Worm (Caenorhabditis elegans) whole organism, L1 larva: ENCODE data around the gene T26G10.3.

ENCODE experiments used
- C04F5.9 ChIP-seq: sonication (generic microtip); optimal IDR thresholded peaks from 2 replicates; lab custom pipeline; 2016; ENCODE audit warnings: missing genetic modification characterization, missing compliant biosample characterization
- C34B4.2 ChIP-seq: sonication (generic microtip); optimal IDR thresholded peaks from 2 replicates; lab custom pipeline; 2017; ENCODE audit warnings: mild to moderate bottlenecking, missing genetic modification characterization, missing compliant biosample characterization
- aly-2 ChIP-seq: fragments of 150-350 bp; optimal IDR thresholded peaks from 2 replicates; lab custom pipeline; 2014; ENCODE audit warnings: missing biosample characterization, missing genetic modification characterization
- ceh-8 ChIP-seq: fragments of 200-800 bp; sonication (Bioruptor generic); optimal IDR thresholded peaks from 2 replicates; lab custom pipeline; 2018; ENCODE audit warnings: mild to moderate bottlenecking, missing genetic modification characterization, moderate library complexity, missing compliant biosample characterization
- ceh-90 ChIP-seq: sonication (generic microtip); optimal IDR thresholded peaks from 2 replicates; lab custom pipeline; 2016; ENCODE audit warnings: missing genetic modification characterization, missing compliant biosample characterization
- efl-1 ChIP-seq, 4 experiments: fragments of 150-350 bp; optimal IDR thresholded peaks in 3 of 4; peaks in 1 of 4; 1 replicate in 1 of 4; 2 replicates in 3 of 4; lab custom pipeline; 2014; ENCODE audit warnings: missing biosample characterization in 2 of 4, missing genetic modification characterization in 2 of 4, missing genetic modification reagents in 2 of 4
- egl-27 ChIP-seq, 2 experiments: fragments of 150-350 bp in 1 of 2; sonication (generic microtip); optimal IDR thresholded peaks; 3 replicates each; lab custom pipeline; 2017 to 2018; ENCODE audit warnings: missing biosample characterization in 2 of 2, missing genetic modification characterization in 2 of 2, missing genetic modification reagents in 2 of 2
- elt-2 ChIP-seq: sonication (generic microtip); optimal IDR thresholded peaks from 2 replicates; lab custom pipeline; 2016; ENCODE audit warnings: missing genetic modification characterization, mild to moderate bottlenecking, inconsistent platforms, missing compliant biosample characterization, missing genetic modification reagents
- elt-3 ChIP-seq, 6 experiments: fragments of 150-350 bp in 1 of 6; sonication (generic microtip); optimal IDR thresholded peaks; 2 replicates each; lab custom pipeline; 2017 to 2018; ENCODE audit warnings: missing biosample characterization in 6 of 6, missing genetic modification characterization in 6 of 6, inconsistent platforms in 1 of 6
- fkh-10 ChIP-seq: sonication (generic microtip); optimal IDR thresholded peaks from 2 replicates; lab custom pipeline; 2017; ENCODE audit warnings: missing biosample characterization, missing genetic modification reagents, missing genetic modification characterization
- fos-1 ChIP-seq: fragments of 150-350 bp; optimal IDR thresholded peaks from 2 replicates; lab custom pipeline; 2014; ENCODE audit warnings: missing biosample characterization, missing genetic modification characterization
- lin-14 ChIP-seq: fragments of 200-800 bp; sonication (Bioruptor generic); optimal IDR thresholded peaks from 2 replicates; lab custom pipeline; 2018; ENCODE audit warnings: mild to moderate bottlenecking, missing genetic modification characterization, moderate library complexity, missing compliant biosample characterization
- lin-35 ChIP-seq, 2 experiments: fragments of 150-350 bp; optimal IDR thresholded peaks; 2 replicates each; lab custom pipeline; 2014; ENCODE audit warnings: missing biosample characterization in 2 of 2, missing genetic modification characterization in 2 of 2, missing genetic modification reagents in 2 of 2
- mef-2 ChIP-seq: fragments of 150-350 bp; optimal IDR thresholded peaks from 2 replicates; lab custom pipeline; 2014; ENCODE audit warnings: missing biosample characterization, missing genetic modification characterization
- nhr-12 ChIP-seq: sonication (generic microtip); optimal IDR thresholded peaks from 2 replicates; lab custom pipeline; 2017; ENCODE audit warnings: missing biosample characterization, missing genetic modification characterization
- nhr-20 ChIP-seq: sonication (generic microtip); optimal IDR thresholded peaks from 2 replicates; lab custom pipeline; 2016; ENCODE audit warnings: mild to moderate bottlenecking, missing genetic modification characterization, missing compliant biosample characterization
- nhr-77 ChIP-seq: fragments of 150-350 bp; optimal IDR thresholded peaks from 2 replicates; lab custom pipeline; 2014; ENCODE audit warnings: missing biosample characterization, missing genetic modification characterization
- nhr-84 ChIP-seq: sonication (generic microtip); optimal IDR thresholded peaks from 2 replicates; lab custom pipeline; 2017; ENCODE audit warnings: missing biosample characterization, missing genetic modification characterization
- skn-1 ChIP-seq: fragments of 150-350 bp; optimal IDR thresholded peaks from 2 replicates; lab custom pipeline; 2014; ENCODE audit warnings: missing biosample characterization, missing genetic modification characterization
- snpc-4 ChIP-seq: fragments of 150-350 bp; optimal IDR thresholded peaks from 2 replicates; lab custom pipeline; 2014; ENCODE audit warnings: missing biosample characterization, missing genetic modification characterization
- sox-4 ChIP-seq: sonication (generic microtip); optimal IDR thresholded peaks from 2 replicates; lab custom pipeline; 2016; ENCODE audit warnings: missing genetic modification characterization, missing compliant biosample characterization
- tlp-1 ChIP-seq: fragments of 150-350 bp; optimal IDR thresholded peaks from 2 replicates; lab custom pipeline; 2014; ENCODE audit warnings: missing biosample characterization, missing genetic modification characterization
- unc-30 ChIP-seq: sonication (generic microtip); optimal IDR thresholded peaks from 2 replicates; lab custom pipeline; 2017; ENCODE audit warnings: missing biosample characterization, missing genetic modification characterization
- unc-86 ChIP-seq: sonication (generic microtip); optimal IDR thresholded peaks from 2 replicates; lab custom pipeline; 2016; ENCODE audit warnings: missing genetic modification characterization, missing compliant biosample characterization
- unc-98 ChIP-seq: fragments of 200-800 bp; sonication (Bioruptor generic); IDR thresholded peaks from 2 replicates; pipeline ENCODE4 v1.3.6; 2022; ENCODE audit warnings: missing genetic modification characterization, missing compliant biosample characterization
- vab-15 ChIP-seq: sonication (generic microtip); optimal IDR thresholded peaks from 2 replicates; lab custom pipeline; 2017; ENCODE audit warnings: missing genotype, mild to moderate bottlenecking, missing genetic modification characterization, missing compliant biosample characterization

T26G10.3 gene

DNA sequence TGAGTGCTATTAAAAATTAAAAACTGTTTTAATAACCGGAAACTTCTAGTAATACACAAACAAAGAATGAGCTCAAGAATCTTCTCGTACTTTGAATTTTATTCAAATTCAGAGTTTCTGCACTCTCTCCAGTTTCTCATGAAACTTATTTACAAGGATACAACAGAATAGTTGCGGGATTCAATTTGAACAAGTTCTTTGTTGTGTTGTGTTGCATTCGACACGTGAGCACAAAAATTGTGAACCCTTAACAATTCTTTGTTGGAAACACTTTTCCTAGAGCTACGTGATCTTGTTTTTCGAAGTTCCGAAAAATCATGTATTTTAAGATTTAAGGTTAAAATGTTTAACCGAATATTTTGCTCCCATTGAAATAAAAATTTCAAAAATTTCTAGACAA is 39.5 kb downstream of the T26G10.3 start:
- TF ChIP-seq unc-86 (no peak), tlp-1 (no peak), efl-1 (optimal IDR thresholded peaks at IDR 0.05; lab: Kevin White, UChicago) (no peak), efl-1 (GFP tag; optimal IDR thresholded peaks at IDR 0.05 in 1 of 2; lab: Kevin White, UChicago) (peak in 1 of 2 experiments; percentile 25), unc-30 (no peak), snpc-4 (tag; lab: Kevin White, UChicago) (no peak), sox-4 (no peak), fkh-10 (GFP tag; lab: Kevin White, UChicago) (peak; percentile 39), lin-14 (GFP tag; lab: Kevin White, UChicago) (peak; percentile 13), C04F5.9 (tag; lab: Kevin White, UChicago) (no peak), elt-3 (tag; optimal IDR thresholded peaks at IDR 0.05; lab: Kevin White, UChicago) (no peak)

DNA sequence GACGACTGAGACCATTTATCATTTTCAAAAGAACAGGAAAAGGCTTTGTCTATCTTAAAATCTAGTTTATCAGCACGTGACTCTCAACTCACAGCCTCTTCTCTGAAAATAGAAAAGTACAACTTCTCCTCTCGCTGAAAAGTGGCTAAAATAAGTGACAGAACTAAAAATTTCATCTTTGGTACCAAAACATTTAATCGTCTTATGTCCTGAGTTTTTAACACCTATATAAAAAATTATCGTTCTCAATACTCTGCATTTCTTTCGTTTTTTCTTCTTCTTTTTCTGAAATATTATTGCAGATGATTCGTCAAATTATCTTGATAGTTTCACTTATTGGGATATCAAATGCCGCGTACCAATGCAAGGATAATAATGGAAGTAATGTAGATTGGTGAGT is 46.3 kb downstream of the T26G10.3 start, which contains the start of gene crn-6:
TSS of gene crn-6 (plus strand) at position 301 of the 400 bp plus-strand sequence.
- TF ChIP-seq aly-2 (tag; lab: Kevin White, UChicago), result no peak
- no peak for TF ChIP-seq egl-27 (tag; optimal IDR thresholded peaks at IDR 0.05; lab: Kevin White, UChicago)
- no peak for TF ChIP-seq C04F5.9 (tag; lab: Kevin White, UChicago)
- no peak for TF ChIP-seq vab-15 (tag; lab: Kevin White, UChicago)
- no peak for TF ChIP-seq nhr-84 (tag; lab: Kevin White, UChicago)

DNA sequence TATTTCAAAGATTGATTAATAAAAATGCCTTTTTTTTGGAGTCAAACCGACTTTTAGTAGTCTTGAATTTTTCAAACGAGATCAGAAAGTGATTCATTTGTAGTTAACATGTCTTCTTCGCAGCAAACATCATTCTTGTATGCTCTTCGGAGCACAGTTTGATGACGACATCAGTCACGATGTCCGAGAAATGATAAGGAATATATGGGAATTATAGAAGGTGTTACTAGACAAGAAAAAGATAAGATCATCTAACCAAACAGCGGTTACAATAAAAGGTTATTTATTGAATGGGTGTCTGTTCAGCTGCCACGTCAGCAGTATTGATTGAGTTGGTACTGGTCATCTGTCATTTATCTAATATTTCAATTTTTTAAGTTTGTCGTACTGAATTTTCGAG is 46.9 kb downstream of the T26G10.3 start:
- TF ChIP-seq nhr-20 (no peak), nhr-12 (tag; lab: Kevin White, UChicago) (no peak), ceh-8 (GFP tag; lab: Kevin White, UChicago) (no peak), C34B4.2 (tag; lab: Kevin White, UChicago) (no peak), fos-1 (tag; lab: Kevin White, UChicago) (no peak), mef-2 (tag; lab: Kevin White, UChicago) (no peak), lin-35 (GFP tag; optimal IDR thresholded peaks at IDR 0.05; lab: Kevin White, UChicago) (no peak), elt-2 (peak; percentile 27), nhr-77 (tag; lab: Kevin White, UChicago) (no peak), lin-14 (GFP tag; lab: Kevin White, UChicago) (no peak), ceh-90 (tag; lab: Kevin White, UChicago) (no peak), skn-1 (tag; lab: Kevin White, UChicago) (no peak), efl-1 (optimal IDR thresholded peaks at IDR 0.05; lab: Kevin White, UChicago) (no peak), efl-1 (GFP tag; optimal IDR thresholded peaks at IDR 0.05 in 1 of 2; lab: Kevin White, UChicago) (peak in 1 of 2 experiments; percentile 28), unc-98 (GFP tag; lab: Robert Waterston, UW) (no peak)
